Worm (Caenorhabditis elegans) whole organism, L2 larva: ENCODE measurements around the gene F48G7.4.

ENCODE experiments used
- C34F6.9 ChIP-seq: fragments of 150-350 bp; optimal IDR thresholded peaks from 2 replicates; lab custom pipeline; 2014; ENCODE audit warnings: missing biosample characterization, missing genetic modification characterization
- F13H6.1 ChIP-seq: sonication (generic microtip); optimal IDR thresholded peaks from 2 replicates; lab custom pipeline; 2016; ENCODE audit warnings: missing genetic modification characterization, missing compliant biosample characterization
- Y55F3AM.14 ChIP-seq: fragments of 200-800 bp; sonication (Bioruptor generic); optimal IDR thresholded peaks from 2 replicates; lab custom pipeline; 2018; ENCODE audit warnings: mild to moderate bottlenecking, missing genetic modification characterization, missing compliant biosample characterization
- ZK546.5 ChIP-seq: sonication (generic microtip); optimal IDR thresholded peaks from 2 replicates; lab custom pipeline; 2017; ENCODE audit warnings: missing biosample characterization, missing genetic modification characterization
- alr-1 ChIP-seq: fragments of 150-350 bp; optimal IDR thresholded peaks from 2 replicates; lab custom pipeline; 2014; ENCODE audit warnings: missing biosample characterization, missing genetic modification characterization
- aly-2 ChIP-seq: fragments of 150-350 bp; optimal IDR thresholded peaks from 2 replicates; lab custom pipeline; 2014; ENCODE audit warnings: missing biosample characterization, missing genetic modification characterization
- blmp-1 ChIP-seq: sonication (generic microtip); optimal IDR thresholded peaks from 2 replicates; lab custom pipeline; 2017; ENCODE audit warnings: missing genetic modification characterization, mild to moderate bottlenecking, missing compliant biosample characterization, antibody characterized with exemption, moderate library complexity; ENCODE audit not compliant: insufficient read depth
- ceh-16 ChIP-seq: fragments of 150-350 bp; optimal IDR thresholded peaks from 2 replicates; lab custom pipeline; 2014; ENCODE audit warnings: missing biosample characterization, missing genetic modification characterization
- ceh-82 ChIP-seq: fragments of 150-350 bp; optimal IDR thresholded peaks from 2 replicates; lab custom pipeline; 2014; ENCODE audit warnings: missing biosample characterization, missing genetic modification characterization
- crh-2 ChIP-seq: sonication (generic microtip); optimal IDR thresholded peaks from 2 replicates; lab custom pipeline; 2017; ENCODE audit warnings: missing biosample characterization, missing genetic modification characterization
- dmd-4 ChIP-seq: sonication (generic microtip); optimal IDR thresholded peaks from 2 replicates; lab custom pipeline; 2017; ENCODE audit warnings: missing biosample characterization, missing genetic modification characterization
- egl-27 ChIP-seq: sonication (generic microtip); optimal IDR thresholded peaks from 3 replicates; lab custom pipeline; 2017; ENCODE audit warnings: missing biosample characterization, missing genetic modification reagents, missing genetic modification characterization
- elt-3 ChIP-seq: sonication (generic microtip); optimal IDR thresholded peaks from 2 replicates; lab custom pipeline; 2017; ENCODE audit warnings: missing biosample characterization, missing genetic modification characterization
- fos-1 ChIP-seq: fragments of 150-350 bp; optimal IDR thresholded peaks from 2 replicates; lab custom pipeline; 2014; ENCODE audit warnings: missing biosample characterization, missing genetic modification characterization
- gmeb-1 ChIP-seq: fragments of 150-350 bp; optimal IDR thresholded peaks from 2 replicates; lab custom pipeline; 2014; ENCODE audit warnings: missing biosample characterization, missing genetic modification characterization
- lin-11 ChIP-seq: fragments of 150-350 bp; sonication (generic microtip); optimal IDR thresholded peaks from 2 replicates; lab custom pipeline; 2014; ENCODE audit warnings: missing biosample characterization, missing genetic modification characterization, inconsistent platforms, mixed read lengths
- lin-13 ChIP-seq: fragments of 150-350 bp; optimal IDR thresholded peaks from 2 replicates; lab custom pipeline; 2014; ENCODE audit warnings: missing biosample characterization, missing genetic modification reagents, missing genetic modification characterization
- lin-39 ChIP-seq: fragments of 150-350 bp; optimal IDR thresholded peaks from 2 replicates; lab custom pipeline; 2014; ENCODE audit warnings: missing biosample characterization, missing genetic modification reagents, missing genetic modification characterization
- lsy-2 ChIP-seq, 2 experiments: fragments of 150-350 bp in 1 of 2; sonication (generic microtip) in 1 of 2; optimal IDR thresholded peaks; 2 replicates each; lab custom pipeline; 2014 to 2017; ENCODE audit warnings: missing biosample characterization in 2 of 2, missing genetic modification characterization in 2 of 2
- mab-5 ChIP-seq: fragments of 150-350 bp; optimal IDR thresholded peaks from 2 replicates; lab custom pipeline; 2014; ENCODE audit warnings: missing biosample characterization, missing genetic modification characterization
- mdl-1 ChIP-seq, 2 experiments: fragments of 150-350 bp in 1 of 2; sonication (generic microtip) in 1 of 2; optimal IDR thresholded peaks; 2 replicates each; lab custom pipeline; 2017; ENCODE audit warnings: missing biosample characterization in 2 of 2, missing genetic modification characterization in 2 of 2
- nhr-10 ChIP-seq: sonication (generic microtip); optimal IDR thresholded peaks from 2 replicates; lab custom pipeline; 2017; ENCODE audit warnings: missing biosample characterization, missing genetic modification characterization
- nhr-11 ChIP-seq: fragments of 150-350 bp; optimal IDR thresholded peaks from 2 replicates; lab custom pipeline; 2014; ENCODE audit warnings: missing biosample characterization, missing genetic modification characterization
- nhr-12 ChIP-seq: fragments of 150-350 bp; optimal IDR thresholded peaks from 2 replicates; lab custom pipeline; 2014; ENCODE audit warnings: missing biosample characterization, missing genetic modification characterization
- nhr-129 ChIP-seq: fragments of 150-350 bp; optimal IDR thresholded peaks from 2 replicates; lab custom pipeline; 2014; ENCODE audit warnings: missing biosample characterization, missing genetic modification characterization
- nhr-21 ChIP-seq: fragments of 150-350 bp; optimal IDR thresholded peaks from 2 replicates; lab custom pipeline; 2014; ENCODE audit warnings: missing biosample characterization, missing genetic modification characterization
- nhr-23 ChIP-seq: fragments of 150-350 bp; optimal IDR thresholded peaks from 2 replicates; lab custom pipeline; 2014; ENCODE audit warnings: missing biosample characterization, missing genetic modification reagents, missing genetic modification characterization
- nhr-237 ChIP-seq: fragments of 150-350 bp; optimal IDR thresholded peaks from 2 replicates; lab custom pipeline; 2014; ENCODE audit warnings: missing biosample characterization, missing genetic modification characterization
- nhr-25 ChIP-seq: fragments of 150-350 bp; sonication (generic microtip); optimal IDR thresholded peaks from 3 replicates; lab custom pipeline; 2014; ENCODE audit warnings: missing biosample characterization, missing genetic modification characterization
- nhr-6 ChIP-seq: fragments of 150-350 bp; optimal IDR thresholded peaks from 2 replicates; lab custom pipeline; 2014; ENCODE audit warnings: missing biosample characterization, missing genetic modification characterization
- nhr-77 ChIP-seq: fragments of 150-350 bp; optimal IDR thresholded peaks from 2 replicates; lab custom pipeline; 2014; ENCODE audit warnings: missing biosample characterization, missing genetic modification characterization
- peb-1 ChIP-seq: fragments of 150-350 bp; optimal IDR thresholded peaks from 2 replicates; lab custom pipeline; 2014; ENCODE audit warnings: missing biosample characterization, missing genetic modification characterization
- sem-4 ChIP-seq: fragments of 150-350 bp; optimal IDR thresholded peaks from 2 replicates; lab custom pipeline; 2014; ENCODE audit warnings: missing biosample characterization, missing genetic modification reagents, missing genetic modification characterization
- skn-1 ChIP-seq: sonication (generic microtip); optimal IDR thresholded peaks from 2 replicates; lab custom pipeline; 2017; ENCODE audit warnings: missing biosample characterization, missing genetic modification characterization
- sma-3 ChIP-seq: sonication (generic microtip); optimal IDR thresholded peaks from 2 replicates; lab custom pipeline; 2016; ENCODE audit warnings: missing genetic modification reagents, missing genetic modification characterization, missing compliant biosample characterization
- sma-9 ChIP-seq, 2 experiments: fragments of 150-350 bp in 1 of 2; sonication (generic microtip) in 1 of 2; optimal IDR thresholded peaks; 2 replicates each; lab custom pipeline; 2014 to 2016; ENCODE audit warnings: missing genetic modification characterization in 2 of 2, mild to moderate bottlenecking in 1 of 2, missing biosample characterization in 1 of 2, missing compliant biosample characterization in 1 of 2, missing genetic modification reagents in 1 of 2, moderate library complexity in 1 of 2
- snpc-4 ChIP-seq: fragments of 150-350 bp; optimal IDR thresholded peaks from 2 replicates; lab custom pipeline; 2014; ENCODE audit warnings: missing biosample characterization, missing genetic modification characterization
- unc-55 ChIP-seq: fragments of 150-350 bp; sonication (generic microtip); optimal IDR thresholded peaks from 3 replicates; lab custom pipeline; 2014; ENCODE audit warnings: missing biosample characterization, missing genetic modification reagents, missing genetic modification characterization
- zag-1 ChIP-seq: fragments of 150-350 bp; optimal IDR thresholded peaks from 2 replicates; lab custom pipeline; 2014; ENCODE audit warnings: missing biosample characterization, missing genetic modification characterization
- ztf-11 ChIP-seq: sonication (generic microtip); optimal IDR thresholded peaks from 2 replicates; lab custom pipeline; 2017; ENCODE audit warnings: missing biosample characterization, missing genetic modification characterization
- ztf-4 ChIP-seq: fragments of 150-350 bp; optimal IDR thresholded peaks from 2 replicates; lab custom pipeline; 2014; ENCODE audit warnings: missing biosample characterization, missing genetic modification characterization

F48G7.4 gene

ce11 chrV:628527-628926, 9.3 kb downstream of the F48G7.4 start, which contains the start of gene F48G7.9:
TSS of gene F48G7.9 (minus strand) at chrV:628627.
- TF ChIP-seq skn-1 (no peak), sem-4 (tag; lab: Kevin White, UChicago) (no peak), unc-55 (GFP tag; lab: Kevin White, UChicago) (no peak), Y55F3AM.14 (no peak), nhr-11 (tag; lab: Kevin White, UChicago) (no peak), lin-11 (tag; lab: Kevin White, UChicago) (no peak), nhr-10 (tag; lab: Kevin White, UChicago) (no peak), nhr-25 (tag; lab: Kevin White, UChicago) (no peak), mdl-1 (tag; optimal IDR thresholded peaks at IDR 0.05; lab: Kevin White, UChicago) (no peak), sma-9 (GFP tag; optimal IDR thresholded peaks at IDR 0.05; lab: Kevin White, UChicago) (no peak), sma-9 (tag; optimal IDR thresholded peaks at IDR 0.05; lab: Kevin White, UChicago) (no peak), lin-13 (no peak), aly-2 (tag; lab: Kevin White, UChicago) (no peak), dmd-4 (tag; lab: Kevin White, UChicago) (no peak), nhr-129 (tag; lab: Kevin White, UChicago) (no peak), egl-27 (tag; lab: Kevin White, UChicago) (no peak), ztf-11 (tag; lab: Kevin White, UChicago) (no peak), alr-1 (tag; lab: Kevin White, UChicago) (no peak), gmeb-1 (tag; lab: Kevin White, UChicago) (no peak)

- TF ChIP-seq lin-39 (tag; lab: Kevin White, UChicago) = no peak
- peak; percentile 15 for TF ChIP-seq nhr-129 (tag; lab: Kevin White, UChicago)
- TF ChIP-seq C34F6.9 (tag; lab: Kevin White, UChicago) = peak; percentile 13
- peak; percentile 48 for TF ChIP-seq unc-55 (GFP tag; lab: Kevin White, UChicago)
- peak; percentile 24 for TF ChIP-seq sma-9 (GFP tag; optimal IDR thresholded peaks at IDR 0.05; lab: Kevin White, UChicago)
- TF ChIP-seq sma-9 (tag; optimal IDR thresholded peaks at IDR 0.05; lab: Kevin White, UChicago) = no peak
- TF ChIP-seq, all 48 proteins: peak for 4
Measured at ce11 chrV:631832-632231, 12.6 kb downstream of the F48G7.4 start.

ce11 chrV:634855-635254, 15.6 kb downstream of the F48G7.4 start, which contains the start of gene F48G7.10:
TSS of gene F48G7.10 (minus strand) at chrV:634955.
- TF ChIP-seq lin-11 (tag; lab: Kevin White, UChicago) (no peak), Y55F3AM.14 (no peak), ztf-11 (tag; lab: Kevin White, UChicago) (no peak), nhr-6 (tag; lab: Kevin White, UChicago) (no peak), nhr-237 (tag; lab: Kevin White, UChicago) (no peak), ZK546.5 (no peak), skn-1 (no peak), peb-1 (tag; lab: Kevin White, UChicago) (no peak), nhr-23 (tag; lab: Kevin White, UChicago) (no peak), nhr-12 (tag; lab: Kevin White, UChicago) (no peak), sma-9 (GFP tag; optimal IDR thresholded peaks at IDR 0.05; lab: Kevin White, UChicago) (no peak), sma-9 (tag; optimal IDR thresholded peaks at IDR 0.05; lab: Kevin White, UChicago) (no peak), F13H6.1 (no peak), nhr-77 (tag; lab: Kevin White, UChicago) (no peak), sem-4 (tag; lab: Kevin White, UChicago) (no peak), dmd-4 (tag; lab: Kevin White, UChicago) (no peak), crh-2 (tag; lab: Kevin White, UChicago) (no peak), C34F6.9 (tag; lab: Kevin White, UChicago) (no peak), ceh-16 (tag; lab: Kevin White, UChicago) (no peak)
- TF ChIP-seq, all 48 proteins: peak for 0

ce11 chrV:635630-636029, 16.4 kb downstream of the F48G7.4 start:
- TF ChIP-seq unc-55 (GFP tag; lab: Kevin White, UChicago) (no peak), nhr-11 (tag; lab: Kevin White, UChicago) (no peak), elt-3 (tag; lab: Kevin White, UChicago) (no peak), sma-3 (GFP tag; lab: Kevin White, UChicago) (no peak), blmp-1 (tag; lab: Kevin White, UChicago) (no peak), fos-1 (tag; lab: Kevin White, UChicago) (peak; percentile 44), aly-2 (tag; lab: Kevin White, UChicago) (no peak), lin-39 (tag; lab: Kevin White, UChicago) (no peak), sma-9 (GFP tag; optimal IDR thresholded peaks at IDR 0.05; lab: Kevin White, UChicago) (peak; percentile 9), sma-9 (tag; optimal IDR thresholded peaks at IDR 0.05; lab: Kevin White, UChicago) (no peak), ceh-16 (tag; lab: Kevin White, UChicago) (no peak), nhr-21 (tag; lab: Kevin White, UChicago) (no peak), nhr-6 (tag; lab: Kevin White, UChicago) (no peak), nhr-25 (tag; lab: Kevin White, UChicago) (peak; percentile 25), gmeb-1 (tag; lab: Kevin White, UChicago) (peak; percentile 31), ceh-82 (no peak), nhr-23 (tag; lab: Kevin White, UChicago) (no peak), lin-13 (no peak), skn-1 (no peak), lin-11 (tag; lab: Kevin White, UChicago) (no peak), sem-4 (tag; lab: Kevin White, UChicago) (no peak), crh-2 (tag; lab: Kevin White, UChicago) (peak; percentile 47), dmd-4 (tag; lab: Kevin White, UChicago) (no peak), nhr-129 (tag; lab: Kevin White, UChicago) (peak; percentile 21), mab-5 (tag; lab: Kevin White, UChicago) (no peak), nhr-10 (tag; lab: Kevin White, UChicago) (no peak), peb-1 (tag; lab: Kevin White, UChicago) (no peak), ztf-11 (tag; lab: Kevin White, UChicago) (no peak), F13H6.1 (no peak), lsy-2 (tag; optimal IDR thresholded peaks at IDR 0.05; lab: Kevin White, UChicago) (no peak), egl-27 (tag; lab: Kevin White, UChicago) (no peak), zag-1 (tag; lab: Kevin White, UChicago) (no peak), ztf-4 (tag; lab: Kevin White, UChicago) (no peak), nhr-12 (tag; lab: Kevin White, UChicago) (no peak), snpc-4 (peak; percentile 74)
